Fruit fly (Drosophila melanogaster): ENCODE data around the gene CG6013.

CG6013 gene

DNA sequence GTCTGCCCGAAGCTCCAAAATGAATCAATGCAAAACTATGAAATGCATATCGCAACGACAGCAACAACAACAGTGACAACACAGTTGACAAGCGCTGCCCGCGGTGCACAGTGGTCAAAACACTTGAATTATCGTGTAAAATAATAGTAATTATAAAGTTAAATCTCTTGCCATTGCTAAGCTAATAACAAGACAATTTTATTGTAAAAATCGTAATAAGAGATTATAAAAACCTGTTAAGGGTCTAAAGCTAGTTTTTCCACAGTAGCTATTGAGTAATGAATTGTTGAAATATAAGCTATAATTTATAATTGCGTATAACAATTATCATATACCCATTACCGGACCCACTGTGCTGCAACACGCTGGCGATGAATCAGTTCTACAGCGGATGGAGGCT, 41.7 kb downstream of the CG6013 start (continued):
- TF ChIP-seq da (GFP tag; optimal IDR thresholded peaks at IDR 0.05) (no peak), lola (GFP tag; optimal IDR thresholded peaks at IDR 0.05) (peak in 1 of 3 experiments; percentile 70), prd (optimal IDR thresholded peaks at IDR 0.05) (no peak), prd (GFP tag; IDR thresholded peaks at IDR 0.05) (peak; percentile 73; the same call in 2 of the 3 replicates), CG13894 (tag; optimal IDR thresholded peaks at IDR 0.05) (no peak), CG13775 (GFP tag; optimal IDR thresholded peaks at IDR 0.05) (peak; percentile 0), cato (GFP tag; optimal IDR thresholded peaks at IDR 0.05; ENCODE audit: borderline replicate concordance) (no peak), CG31388 (GFP tag; optimal IDR thresholded peaks at IDR 0.05) (no peak), crol (GFP tag; IDR thresholded peaks at IDR 0.05) (no peak), jing (GFP tag; optimal IDR thresholded peaks at IDR 0.05) (peak; percentile 33), nmo (GFP tag; optimal IDR thresholded peaks at IDR 0.05) (peak; percentile 86), Opbp (GFP tag; IDR thresholded peaks at IDR 0.05; ENCODE audit: partially characterized antibody) (no peak), CG9215 (GFP tag; IDR thresholded peaks at IDR 0.05) (no peak), CG17568 (GFP tag; optimal IDR thresholded peaks at IDR 0.05) (no peak), ERR (GFP tag; optimal IDR thresholded peaks at IDR 0.05) (no peak), CG14860 (GFP tag; IDR thresholded peaks at IDR 0.05; ENCODE audit: partially characterized antibody) (no peak), nerfin-2 (GFP tag; IDR thresholded peaks at IDR 0.05; ENCODE audit: partially characterized antibody) (no peak), CG5180 (GFP tag; optimal IDR thresholded peaks at IDR 0.05) (peak; percentile 6), gce (GFP tag; IDR thresholded peaks at IDR 0.05) (no peak), cg (GFP tag; optimal IDR thresholded peaks at IDR 0.05) (no peak), bigmax (GFP tag; optimal IDR thresholded peaks at IDR 0.05) (no peak), Nf-YB (GFP tag; optimal IDR thresholded peaks at IDR 0.05) (peak; percentile 25), Ets97D (GFP tag; optimal IDR thresholded peaks at IDR 0.05) (no peak), Dp (GFP tag; optimal IDR thresholded peaks at IDR 0.05) (no peak), ap (GFP tag; IDR thresholded peaks at IDR 0.05) (peak; percentile 44), CG8089 (GFP tag; optimal IDR thresholded peaks at IDR 0.05) (no peak), stwl (tag; optimal IDR thresholded peaks at IDR 0.05) (no peak), yki (optimal IDR thresholded peaks at IDR 0.05) (no peak), CG2889 (GFP tag; IDR thresholded peaks at IDR 0.05) (no peak), inv (GFP tag; IDR thresholded peaks at IDR 0.05; ENCODE audit: partially characterized antibody) (no peak), TFAM (GFP tag; optimal IDR thresholded peaks at IDR 0.05) (no peak), CG10979 (tag; optimal IDR thresholded peaks at IDR 0.05) (peak; percentile 79), hth (optimal IDR thresholded peaks at IDR 0.05) (no peak), CG17361 (GFP tag; IDR thresholded peaks at IDR 0.05) (peak; percentile 83), zfh2 (GFP tag; optimal IDR thresholded peaks at IDR 0.05) (no peak), gem (tag; optimal IDR thresholded peaks at IDR 0.05) (peak; percentile 74), CG4707 (GFP tag; optimal IDR thresholded peaks at IDR 0.05) (peak; percentile 74), H2.0 (GFP tag; IDR thresholded peaks at IDR 0.05) (peak; percentile 40; the same call in 1 of the 2 replicates), ken (GFP tag; IDR thresholded peaks at IDR 0.05) (peak; percentile 40; the same call in 1 of the 3 replicates), B-H1 (GFP tag; IDR thresholded peaks at IDR 0.05) (no peak), CG14667 (GFP tag; IDR thresholded peaks at IDR 0.05) (0 out of 2 replicates have a peak, but pooled peaks have one; percentile 11), seq (GFP tag; IDR thresholded peaks at IDR 0.05) (no peak), CG12391 (tag; optimal IDR thresholded peaks at IDR 0.05) (peak; percentile 56), mirr (GFP tag; optimal IDR thresholded peaks at IDR 0.05) (no peak), Sin3A (optimal IDR thresholded peaks at IDR 0.05) (no peak), CG7357 (GFP tag; IDR thresholded peaks at IDR 0.05) (no peak), CG42726 (GFP tag; IDR thresholded peaks at IDR 0.05; ENCODE audit: partially characterized antibody) (no peak), CG34376 (GFP tag; optimal IDR thresholded peaks at IDR 0.05) (no peak), CG7928 (GFP tag; optimal IDR thresholded peaks at IDR 0.05) (no peak), CG15269 (tag; optimal IDR thresholded peaks at IDR 0.05) (peak; percentile 17), cas (GFP tag; IDR thresholded peaks at IDR 0.05) (no peak), pzg (GFP tag; optimal IDR thresholded peaks at IDR 0.05) (no peak)

Measured in whole organism, embryonic.